Worm (Caenorhabditis elegans) whole organism, dauer: ENCODE data around the gene warf-1.
"Not testable (repeated sequence)": the region's sequence is repeated elsewhere in the genome, so short reads cannot be mapped to it uniquely, and the experiment has no call there.

Source experiments
- unc-62 ChIP-seq: sonication (generic microtip); optimal IDR thresholded peaks from 2 replicates; lab custom pipeline; 2017; ENCODE audit warnings: missing biosample characterization, missing genetic modification reagents, missing genetic modification characterization

The warf-1 gene

ce11 chrIV:7634578-7634977, at the start of gene warf-1:
Gene warf-1, plus strand, starts transcription at chrIV:7634786.
- not testable (repeated sequence) for TF ChIP-seq unc-62 (GFP tag; lab: Kevin White, UChicago)

ce11 chrIV:7585273-7585882, 49.2 kb upstream of the warf-1 start:
- TF ChIP-seq unc-62 (GFP tag; lab: Kevin White, UChicago) = no peak

- TF ChIP-seq unc-62 (GFP tag; lab: Kevin White, UChicago) = no peak
Observed at ce11 chrIV:7586972-7587371, 47.6 kb upstream of the warf-1 start.

ce11 chrIV:7588631-7589030, 46.0 kb upstream of the warf-1 start, which contains the start of gene cla-1:
Gene cla-1, plus strand, starts transcription at chrIV:7588931.
- TF ChIP-seq unc-62 (GFP tag; lab: Kevin White, UChicago) = no peak

ce11 chrIV:7605413-7605812, 29.2 kb upstream of the warf-1 start:
- no peak for TF ChIP-seq unc-62 (GFP tag; lab: Kevin White, UChicago)

- TF ChIP-seq unc-62 (GFP tag; lab: Kevin White, UChicago) = no peak
Observed at ce11 chrIV:7608111-7608510, 26.5 kb upstream of the warf-1 start.

- no peak for TF ChIP-seq unc-62 (GFP tag; lab: Kevin White, UChicago)
Observed at ce11 chrIV:7611396-7611795, 23.2 kb upstream of the warf-1 start.

- no peak for TF ChIP-seq unc-62 (GFP tag; lab: Kevin White, UChicago)
Observed at ce11 chrIV:7612523-7612922, 22.1 kb upstream of the warf-1 start.

ce11 chrIV:7619261-7619660, 15.3 kb upstream of the warf-1 start:
- no peak for TF ChIP-seq unc-62 (GFP tag; lab: Kevin White, UChicago)

ce11 chrIV:7620450-7620849, 14.1 kb upstream of the warf-1 start:
- no peak for TF ChIP-seq unc-62 (GFP tag; lab: Kevin White, UChicago)

ce11 chrIV:7623078-7623477, 11.5 kb upstream of the warf-1 start:
- no peak for TF ChIP-seq unc-62 (GFP tag; lab: Kevin White, UChicago)

ce11 chrIV:7623868-7624267, 10.7 kb upstream of the warf-1 start:
- no peak for TF ChIP-seq unc-62 (GFP tag; lab: Kevin White, UChicago)

ce11 chrIV:7628942-7629341, 5.6 kb upstream of the warf-1 start, which contains the start of gene F45E4.5:
Gene F45E4.5, minus strand, starts transcription at chrIV:7629042.
- TF ChIP-seq unc-62 (GFP tag; lab: Kevin White, UChicago) = no peak

- TF ChIP-seq unc-62 (GFP tag; lab: Kevin White, UChicago) = no peak
Observed at ce11 chrIV:7632535-7632934, 2.1 kb upstream of the warf-1 start, which contains the start of gene F45E4.6. Gene F45E4.6, minus strand, starts transcription at chrIV:7632548.

- TF ChIP-seq unc-62 (GFP tag; lab: Kevin White, UChicago) = no peak
Observed at ce11 chrIV:7633020-7633419, 1.6 kb upstream of the warf-1 start, which contains the start of gene plp-1. Gene plp-1, plus strand, starts transcription at chrIV:7633360.

- no peak for TF ChIP-seq unc-62 (GFP tag; lab: Kevin White, UChicago)
Observed at ce11 chrIV:7641758-7642157, 7.2 kb downstream of the warf-1 start, which contains the start of gene nep-16. Gene nep-16, minus strand, starts transcription at chrIV:7641858.

ce11 chrIV:7642971-7643370, 8.4 kb downstream of the warf-1 start, which contains the start of gene nlp-20:
Gene nlp-20, minus strand, starts transcription at chrIV:7643071.
- TF ChIP-seq unc-62 (GFP tag; lab: Kevin White, UChicago) = no peak
